Fruit fly (Drosophila melanogaster): ENCODE data around the gene Cph.

The Cph gene

dm6 chrX:7271376-7272015 is 134.0 kb downstream of the Cph start:
- TF ChIP-seq CG3032 (tag; optimal IDR thresholded peaks at IDR 0.05) (no peak), svp (GFP tag) (peak; percentile 30), CG31627 (GFP tag; optimal IDR thresholded peaks at IDR 0.05) (no peak)

- TF ChIP-seq Eip78C (GFP tag) (peak; percentile 31), acj6 (GFP tag; optimal IDR thresholded peaks at IDR 0.05) (no peak), fkh (GFP tag; optimal IDR thresholded peaks at IDR 0.05) (peak; percentile 82), svp (GFP tag) (peak; percentile 63)
Observed at dm6 chrX:7277038-7277437, 139.5 kb downstream of the Cph start.

- TF ChIP-seq CG8119 (GFP tag; IDR thresholded peaks at IDR 0.05), result no peak
- no peak for TF ChIP-seq CG11762 (GFP tag; optimal IDR thresholded peaks at IDR 0.05; ENCODE audit: insufficient read depth)
- TF ChIP-seq fd59A (GFP tag; optimal IDR thresholded peaks at IDR 0.05), result no peak
- no peak for TF ChIP-seq CG6792 (GFP tag; optimal IDR thresholded peaks at IDR 0.05)
- TF ChIP-seq topi (GFP tag; optimal IDR thresholded peaks at IDR 0.05), result no peak
- no peak for TF ChIP-seq OdsH (GFP tag; optimal IDR thresholded peaks at IDR 0.05)
- TF ChIP-seq CG1621 (tag; optimal IDR thresholded peaks at IDR 0.05), result no peak
Observed at dm6 chrX:7284964-7285363, 147.4 kb downstream of the Cph start.

- no peak for TF ChIP-seq dac (GFP tag; optimal IDR thresholded peaks at IDR 0.05)
- TF ChIP-seq Gug (GFP tag; IDR thresholded peaks at IDR 0.05), result no peak
- TF ChIP-seq Hr4 (GFP tag; optimal IDR thresholded peaks at IDR 0.05), result no peak
- TF ChIP-seq net (GFP tag; optimal IDR thresholded peaks at IDR 0.05), result no peak
- TF ChIP-seq CG8119 (GFP tag; IDR thresholded peaks at IDR 0.05), result 0 out of 3 replicates have a peak, but pooled peaks have one; percentile 12
- TF ChIP-seq OdsH (GFP tag; optimal IDR thresholded peaks at IDR 0.05), result no peak
- no peak for TF ChIP-seq Ets96B (tag; optimal IDR thresholded peaks at IDR 0.05)
- no peak for TF ChIP-seq CG11902 (GFP tag; optimal IDR thresholded peaks at IDR 0.05)
Observed at dm6 chrX:7285410-7285809, 147.9 kb downstream of the Cph start.

DNA sequence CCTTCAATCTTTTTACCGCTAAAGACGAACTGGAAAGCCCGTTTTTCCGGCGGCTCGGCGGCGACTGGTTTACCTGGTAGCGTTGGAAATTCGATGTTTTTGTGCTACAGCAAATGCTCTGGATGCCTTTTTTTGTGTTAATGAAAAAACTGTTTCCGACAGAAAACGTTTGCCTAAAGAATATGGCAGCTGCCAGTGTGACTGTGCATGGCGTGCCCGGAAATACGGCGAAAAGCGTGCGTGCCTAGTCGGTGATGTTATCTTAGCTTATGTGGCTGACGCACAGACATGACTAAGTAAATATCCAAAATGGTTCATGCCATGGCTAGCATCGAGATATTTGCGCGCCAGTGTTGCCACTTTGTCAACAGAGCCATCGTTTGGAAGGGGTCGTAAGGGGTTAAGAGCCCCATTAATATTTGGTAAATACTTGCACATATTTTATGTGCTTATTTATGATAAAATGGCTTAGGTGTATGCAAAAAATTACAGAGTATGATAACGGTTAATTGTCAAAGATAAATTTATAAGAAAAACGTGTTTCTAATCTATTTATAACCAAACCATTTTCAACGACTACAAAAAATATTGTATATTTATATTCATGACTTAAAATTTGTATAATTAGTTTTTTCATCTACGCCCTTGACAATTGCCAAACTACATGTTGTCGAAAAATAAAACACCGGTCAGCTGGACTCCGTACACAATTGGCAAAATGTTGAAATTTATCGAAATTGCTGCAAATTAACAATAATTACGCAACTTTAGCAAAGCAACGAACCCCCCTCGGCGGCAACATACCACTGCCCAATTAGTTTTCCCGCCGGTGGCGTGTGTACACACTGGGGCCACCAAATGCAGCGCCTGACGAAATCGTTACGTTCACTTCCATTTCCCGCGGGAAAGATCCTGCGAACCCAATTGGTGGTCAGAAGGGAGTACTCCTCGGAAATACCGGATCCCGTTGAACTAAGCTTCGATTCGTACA is 148.8 kb downstream of the Cph start, which contains the start of gene CG2059:
TSS of gene CG2059 (plus strand) at position 364 of the 991 bp plus-strand sequence.
- TF ChIP-seq Ets21C (GFP tag; optimal IDR thresholded peaks at IDR 0.05) (peak; percentile 6), CG32006 (GFP tag; optimal IDR thresholded peaks at IDR 0.05) (no peak), Sox102F (GFP tag; optimal IDR thresholded peaks at IDR 0.05) (peak; percentile 27), Eip75B (GFP tag; optimal IDR thresholded peaks at IDR 0.05) (no peak), Sox15 (GFP tag; optimal IDR thresholded peaks at IDR 0.05) (peak; percentile 12), CG10669 (GFP tag; optimal IDR thresholded peaks at IDR 0.05) (no peak), CG3032 (tag; optimal IDR thresholded peaks at IDR 0.05) (peak; percentile 11), CG34406 (GFP tag; optimal IDR thresholded peaks at IDR 0.05) (peak; percentile 19), CG10631 (GFP tag; optimal IDR thresholded peaks at IDR 0.05) (peak; percentile 28), Met (GFP tag; optimal IDR thresholded peaks at IDR 0.05) (peak; percentile 7), CG6163 (GFP tag; IDR thresholded peaks at IDR 0.05) (peak; percentile 36; the same call in 1 of the 3 replicates), achi (GFP tag; optimal IDR thresholded peaks at IDR 0.05) (no peak), CG6276 (GFP tag; optimal IDR thresholded peaks at IDR 0.05) (peak; percentile 53), CG6808 (GFP tag; optimal IDR thresholded peaks at IDR 0.05) (no peak), topi (GFP tag; optimal IDR thresholded peaks at IDR 0.05) (peak; percentile 22), Blimp-1 (GFP tag; optimal IDR thresholded peaks at IDR 0.05) (no peak), eg (GFP tag; IDR thresholded peaks at IDR 0.05) (peak; percentile 32; the same call in 2 of the 3 replicates), Hr38 (GFP tag; optimal IDR thresholded peaks at IDR 0.05) (no peak), ss (GFP tag; optimal IDR thresholded peaks at IDR 0.05) (no peak), Smox (GFP tag; optimal IDR thresholded peaks at IDR 0.05) (peak; percentile 56), Sox14 (GFP tag; optimal IDR thresholded peaks at IDR 0.05) (no peak), pdm3 (GFP tag; optimal IDR thresholded peaks at IDR 0.05) (peak; percentile 41), dac (GFP tag; optimal IDR thresholded peaks at IDR 0.05) (no peak), dsx (GFP tag; optimal IDR thresholded peaks at IDR 0.05; ENCODE audit: poor library complexity, severe bottlenecking) (no peak), fd85E (GFP tag; optimal IDR thresholded peaks at IDR 0.05) (no peak)
